Worm (Caenorhabditis elegans) whole organism, L1 larva: ENCODE measurements around the gene ric-3.

Source experiments
- F16B12.6 ChIP-seq: fragments of 150-350 bp; optimal IDR thresholded peaks from 2 replicates; lab custom pipeline; 2014; ENCODE audit warnings: missing biosample characterization, missing genetic modification characterization
- aha-1 ChIP-seq: fragments of 150-350 bp; optimal IDR thresholded peaks from 2 replicates; lab custom pipeline; 2014; ENCODE audit warnings: missing biosample characterization, missing genetic modification characterization
- aly-2 ChIP-seq: fragments of 150-350 bp; optimal IDR thresholded peaks from 2 replicates; lab custom pipeline; 2014; ENCODE audit warnings: missing biosample characterization, missing genetic modification characterization
- blmp-1 ChIP-seq: fragments of 150-350 bp; optimal IDR thresholded peaks from 2 replicates; lab custom pipeline; 2014; ENCODE audit warnings: missing biosample characterization, missing genetic modification characterization
- ceh-63 ChIP-seq: fragments of 200-800 bp; sonication (Bioruptor generic); optimal IDR thresholded peaks from 2 replicates; lab custom pipeline; 2018; ENCODE audit warnings: mild to moderate bottlenecking, missing genetic modification characterization, missing compliant biosample characterization
- ceh-82 ChIP-seq, 3 experiments: fragments of 150-350 bp in 1 of 3; sonication (generic microtip) in 2 of 3; optimal IDR thresholded peaks; 2 replicates each; lab custom pipeline; 2014 to 2017; ENCODE audit warnings: missing biosample characterization in 3 of 3, missing genetic modification characterization in 3 of 3
- ceh-88 ChIP-seq: fragments of 200-800 bp; sonication (Bioruptor generic); IDR thresholded peaks from 2 replicates; pipeline ENCODE4 v1.3.6; 2022; ENCODE audit warnings: missing genetic modification characterization, missing compliant biosample characterization
- dsc-1 ChIP-seq: sonication (generic microtip); optimal IDR thresholded peaks from 2 replicates; lab custom pipeline; 2016; ENCODE audit warnings: mild to moderate bottlenecking, missing genetic modification characterization, missing compliant biosample characterization
- efl-1 ChIP-seq, 4 experiments: fragments of 150-350 bp; optimal IDR thresholded peaks in 3 of 4; peaks in 1 of 4; 1 replicate in 1 of 4; 2 replicates in 3 of 4; lab custom pipeline; 2014; ENCODE audit warnings: missing biosample characterization in 2 of 4, missing genetic modification characterization in 2 of 4, missing genetic modification reagents in 2 of 4
- efl-3 ChIP-seq: fragments of 200-800 bp; sonication (Bioruptor generic); optimal IDR thresholded peaks from 2 replicates; lab custom pipeline; 2018; ENCODE audit warnings: mild to moderate bottlenecking, missing genetic modification characterization, missing compliant biosample characterization
- egl-27 ChIP-seq, 2 experiments: fragments of 150-350 bp in 1 of 2; sonication (generic microtip); optimal IDR thresholded peaks; 3 replicates each; lab custom pipeline; 2017 to 2018; ENCODE audit warnings: missing biosample characterization in 2 of 2, missing genetic modification characterization in 2 of 2, missing genetic modification reagents in 2 of 2
- elt-2 ChIP-seq: sonication (generic microtip); optimal IDR thresholded peaks from 2 replicates; lab custom pipeline; 2016; ENCODE audit warnings: missing genetic modification characterization, mild to moderate bottlenecking, inconsistent platforms, missing compliant biosample characterization, missing genetic modification reagents
- elt-3 ChIP-seq, 6 experiments: fragments of 150-350 bp in 1 of 6; sonication (generic microtip); optimal IDR thresholded peaks; 2 replicates each; lab custom pipeline; 2017 to 2018; ENCODE audit warnings: missing biosample characterization in 6 of 6, missing genetic modification characterization in 6 of 6, inconsistent platforms in 1 of 6
- fkh-10 ChIP-seq: sonication (generic microtip); optimal IDR thresholded peaks from 2 replicates; lab custom pipeline; 2017; ENCODE audit warnings: missing biosample characterization, missing genetic modification reagents, missing genetic modification characterization
- fkh-4 ChIP-seq: sonication (generic microtip); optimal IDR thresholded peaks from 2 replicates; lab custom pipeline; 2016; ENCODE audit warnings: missing compliant biosample characterization, missing genetic modification characterization, borderline replicate concordance
- fkh-8 ChIP-seq: sonication (generic microtip); optimal IDR thresholded peaks from 2 replicates; lab custom pipeline; 2016; ENCODE audit warnings: mild to moderate bottlenecking, missing genetic modification characterization, missing compliant biosample characterization
- fos-1 ChIP-seq: fragments of 150-350 bp; optimal IDR thresholded peaks from 2 replicates; lab custom pipeline; 2014; ENCODE audit warnings: missing biosample characterization, missing genetic modification characterization
- grh-1 ChIP-seq: fragments of 200-800 bp; sonication (Bioruptor generic); IDR thresholded peaks from 2 replicates; pipeline ENCODE4 v1.3.6; 2022; ENCODE audit warnings: missing genetic modification reagents, missing genetic modification characterization, missing compliant biosample characterization
- hlh-17 ChIP-seq: fragments of 200-800 bp; sonication (Bioruptor generic); optimal IDR thresholded peaks from 2 replicates; lab custom pipeline; 2018; ENCODE audit warnings: missing genetic modification characterization, mild to moderate bottlenecking, missing compliant biosample characterization, moderate library complexity, borderline replicate concordance
- irx-1 ChIP-seq: sonication (generic microtip); optimal IDR thresholded peaks from 2 replicates; lab custom pipeline; 2016; ENCODE audit warnings: missing genetic modification characterization, missing compliant biosample characterization
- isw-1 ChIP-seq: fragments of 200-800 bp; sonication (Bioruptor generic); IDR thresholded peaks from 2 replicates; pipeline ENCODE4 v1.3.6; 2022; ENCODE audit warnings: missing genetic modification characterization, missing compliant biosample characterization
- jun-1 ChIP-seq: fragments of 150-350 bp; optimal IDR thresholded peaks from 2 replicates; lab custom pipeline; 2014; ENCODE audit warnings: missing biosample characterization, missing genetic modification reagents, missing genetic modification characterization
- lin-15B ChIP-seq: fragments of 150-350 bp; sonication (generic microtip); optimal IDR thresholded peaks from 3 replicates; lab custom pipeline; 2014; ENCODE audit warnings: missing biosample characterization, missing genetic modification characterization
- lir-3 ChIP-seq: sonication (generic microtip); optimal IDR thresholded peaks from 2 replicates; lab custom pipeline; 2016; ENCODE audit warnings: mild to moderate bottlenecking, missing genetic modification characterization, moderate library complexity, missing compliant biosample characterization; ENCODE audit not compliant: poor library complexity
- mdl-1 ChIP-seq, 2 experiments: fragments of 150-350 bp; optimal IDR thresholded peaks; 2 replicates each; lab custom pipeline; 2014 to 2017; ENCODE audit warnings: missing biosample characterization in 2 of 2, missing genetic modification characterization in 2 of 2, inconsistent platforms in 1 of 2
- mef-2 ChIP-seq: fragments of 150-350 bp; optimal IDR thresholded peaks from 2 replicates; lab custom pipeline; 2014; ENCODE audit warnings: missing biosample characterization, missing genetic modification characterization
- mep-1 ChIP-seq: fragments of 150-350 bp; optimal IDR thresholded peaks from 2 replicates; lab custom pipeline; 2014; ENCODE audit warnings: missing biosample characterization, missing genetic modification characterization
- nhr-12 ChIP-seq: sonication (generic microtip); optimal IDR thresholded peaks from 2 replicates; lab custom pipeline; 2017; ENCODE audit warnings: missing biosample characterization, missing genetic modification characterization
- nhr-19 ChIP-seq: fragments of 200-800 bp; sonication (Bioruptor generic); conservative IDR thresholded peaks from 2 replicates; pipeline ENCODE4 v1.3.6; 2022; ENCODE audit warnings: missing genetic modification characterization, missing compliant biosample characterization
- nhr-20 ChIP-seq: sonication (generic microtip); optimal IDR thresholded peaks from 2 replicates; lab custom pipeline; 2016; ENCODE audit warnings: mild to moderate bottlenecking, missing genetic modification characterization, missing compliant biosample characterization
- nhr-237 ChIP-seq: fragments of 150-350 bp; optimal IDR thresholded peaks from 2 replicates; lab custom pipeline; 2014; ENCODE audit warnings: missing biosample characterization, missing genetic modification characterization
- nhr-28 ChIP-seq: fragments of 150-350 bp; optimal IDR thresholded peaks from 2 replicates; lab custom pipeline; 2014; ENCODE audit warnings: missing biosample characterization, missing genetic modification characterization
- nhr-47 ChIP-seq: sonication (generic microtip); optimal IDR thresholded peaks from 2 replicates; lab custom pipeline; 2016; ENCODE audit warnings: mild to moderate bottlenecking, missing genetic modification characterization, moderate library complexity, missing compliant biosample characterization
- nhr-76 ChIP-seq: sonication (generic microtip); optimal IDR thresholded peaks from 2 replicates; lab custom pipeline; 2017; ENCODE audit warnings: missing biosample characterization, missing genetic modification characterization
- nhr-84 ChIP-seq: sonication (generic microtip); optimal IDR thresholded peaks from 2 replicates; lab custom pipeline; 2017; ENCODE audit warnings: missing biosample characterization, missing genetic modification characterization
- nhr-85 ChIP-seq: sonication (generic microtip); peaks from one replicate; lab custom pipeline; 2016; ENCODE audit warnings: missing genetic modification characterization, inconsistent platforms, missing compliant biosample characterization
- pag-3 ChIP-seq: sonication (generic microtip); optimal IDR thresholded peaks from 2 replicates; lab custom pipeline; 2017; ENCODE audit warnings: missing genetic modification characterization, mild to moderate bottlenecking, missing compliant biosample characterization, antibody characterized with exemption, borderline replicate concordance; ENCODE audit not compliant: insufficient read depth
- pax-3 ChIP-seq: fragments of 200-800 bp; sonication (Bioruptor generic); optimal IDR thresholded peaks from 2 replicates; lab custom pipeline; 2018; ENCODE audit warnings: mild to moderate bottlenecking, missing genetic modification characterization, moderate library complexity, missing compliant biosample characterization
- sox-4 ChIP-seq: sonication (generic microtip); optimal IDR thresholded peaks from 2 replicates; lab custom pipeline; 2016; ENCODE audit warnings: missing genetic modification characterization, missing compliant biosample characterization
- swsn-7 ChIP-seq: sonication (generic microtip); optimal IDR thresholded peaks from 2 replicates; lab custom pipeline; 2016; ENCODE audit warnings: missing genetic modification characterization, missing compliant biosample characterization
- unc-130 ChIP-seq: fragments of 150-350 bp; optimal IDR thresholded peaks from 2 replicates; lab custom pipeline; 2017; ENCODE audit warnings: missing biosample characterization, missing genetic modification characterization, inconsistent platforms
- unc-86 ChIP-seq: sonication (generic microtip); optimal IDR thresholded peaks from 2 replicates; lab custom pipeline; 2016; ENCODE audit warnings: missing genetic modification characterization, missing compliant biosample characterization
- zip-4 ChIP-seq: fragments of 200-800 bp; sonication (Bioruptor generic); optimal IDR thresholded peaks from 2 replicates; lab custom pipeline; 2018; ENCODE audit warnings: mild to moderate bottlenecking, missing genetic modification characterization, moderate library complexity, missing compliant biosample characterization
- ztf-11 ChIP-seq, 2 experiments: sonication (generic microtip); optimal IDR thresholded peaks; 2 replicates each; lab custom pipeline; 2016 to 2017; ENCODE audit warnings: missing genetic modification characterization in 2 of 2, missing biosample characterization in 1 of 2, missing compliant biosample characterization in 1 of 2
- ztf-4 ChIP-seq: fragments of 150-350 bp; optimal IDR thresholded peaks from 2 replicates; lab custom pipeline; 2014; ENCODE audit warnings: missing biosample characterization, missing genetic modification characterization

ric-3 gene

DNA sequence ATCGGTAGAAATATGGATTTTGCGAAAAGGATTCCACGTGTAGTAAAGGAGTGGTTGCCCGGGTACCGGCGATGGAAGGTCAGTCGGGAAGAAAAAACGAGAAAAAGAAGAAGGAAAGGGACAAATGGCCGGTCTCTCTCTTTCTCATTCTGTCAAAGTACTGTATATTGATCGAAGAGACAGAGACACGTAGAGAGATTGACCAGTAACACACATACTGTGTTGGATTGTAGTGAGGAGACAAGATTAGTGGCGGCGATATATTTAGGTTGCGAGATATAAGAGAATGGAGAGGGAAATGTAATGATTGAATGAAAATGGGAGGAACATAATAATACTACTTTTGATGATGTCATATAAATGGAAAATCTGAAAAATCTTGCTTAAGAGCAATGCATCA, 18.0 kb downstream of the ric-3 start (continued):
- TF ChIP-seq hlh-17 (GFP tag; lab: Kevin White, UChicago) (no peak), lir-3 (tag; lab: Kevin White, UChicago) (no peak), nhr-20 (peak; percentile 56), F16B12.6 (tag; lab: Kevin White, UChicago) (no peak), nhr-85 (tag; lab: Kevin White, UChicago) (peak; percentile 66)

DNA sequence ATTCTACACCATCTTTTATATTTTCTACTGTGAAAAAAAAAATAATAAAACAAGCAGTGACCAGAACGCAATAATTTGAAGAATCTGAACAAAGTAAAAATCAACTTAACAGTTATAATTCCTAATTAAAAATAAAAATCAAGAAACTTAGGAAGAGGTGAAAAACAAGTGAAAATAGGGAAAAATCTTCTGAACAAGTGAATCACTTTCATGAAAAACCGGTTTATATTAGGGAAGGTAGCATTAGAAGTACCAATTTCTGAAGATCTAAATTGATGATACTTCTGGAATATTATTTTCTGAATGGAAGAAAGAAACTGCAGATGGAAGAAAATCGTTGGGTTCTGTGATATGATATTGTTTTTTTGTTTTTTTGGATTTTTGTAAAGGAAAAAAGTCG, 18.4 kb downstream of the ric-3 start:
- TF ChIP-seq ztf-4 (no peak), mdl-1 (tag; optimal IDR thresholded peaks at IDR 0.05; lab: Kevin White, UChicago) (no peak), fkh-4 (tag; lab: Kevin White, UChicago) (no peak), grh-1 (GFP tag; lab: Robert Waterston, UW) (peak; percentile 51; the same call in 1 of the 2 replicates), nhr-76 (tag; lab: Kevin White, UChicago) (no peak), isw-1 (no peak), pax-3 (tag; lab: Kevin White, UChicago) (no peak), blmp-1 (peak; percentile 79), fkh-10 (GFP tag; lab: Kevin White, UChicago) (no peak), fos-1 (tag; lab: Kevin White, UChicago) (no peak), nhr-237 (no peak), mep-1 (tag; lab: Kevin White, UChicago) (no peak), dsc-1 (no peak), efl-1 (optimal IDR thresholded peaks at IDR 0.05; lab: Kevin White, UChicago) (no peak), efl-1 (GFP tag; optimal IDR thresholded peaks at IDR 0.05 in 1 of 2; lab: Kevin White, UChicago) (peak in 1 of 2 experiments; percentile 51), unc-130 (tag; lab: Kevin White, UChicago) (no peak), nhr-12 (tag; lab: Kevin White, UChicago) (no peak)

DNA sequence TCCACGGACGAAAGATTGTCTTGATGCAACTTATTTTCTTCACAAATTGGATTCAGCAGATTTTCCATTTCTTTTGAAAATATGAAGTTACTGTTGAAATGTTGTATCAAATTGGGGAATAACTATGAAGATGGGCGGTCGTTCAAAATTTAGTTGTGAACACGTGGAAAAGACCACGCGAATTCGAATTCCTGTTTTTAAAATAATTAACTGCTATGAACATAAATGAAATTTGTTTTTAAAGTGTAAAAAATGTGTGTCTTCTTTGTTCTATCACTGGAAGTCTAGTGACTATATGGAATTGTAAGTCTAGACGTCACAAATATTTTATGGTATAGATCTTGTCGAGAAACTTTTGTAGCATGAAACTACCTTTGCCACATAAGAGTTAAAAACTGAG, 20.4 kb downstream of the ric-3 start, which contains the start of gene C06A6.7:
Gene C06A6.7, minus strand, starts transcription at position 101 of the 400 bp plus-strand sequence.
- TF ChIP-seq lin-15B (tag; lab: Kevin White, UChicago) (no peak), blmp-1 (no peak), irx-1 (tag; lab: Kevin White, UChicago) (no peak), aly-2 (tag; lab: Kevin White, UChicago) (no peak)

DNA sequence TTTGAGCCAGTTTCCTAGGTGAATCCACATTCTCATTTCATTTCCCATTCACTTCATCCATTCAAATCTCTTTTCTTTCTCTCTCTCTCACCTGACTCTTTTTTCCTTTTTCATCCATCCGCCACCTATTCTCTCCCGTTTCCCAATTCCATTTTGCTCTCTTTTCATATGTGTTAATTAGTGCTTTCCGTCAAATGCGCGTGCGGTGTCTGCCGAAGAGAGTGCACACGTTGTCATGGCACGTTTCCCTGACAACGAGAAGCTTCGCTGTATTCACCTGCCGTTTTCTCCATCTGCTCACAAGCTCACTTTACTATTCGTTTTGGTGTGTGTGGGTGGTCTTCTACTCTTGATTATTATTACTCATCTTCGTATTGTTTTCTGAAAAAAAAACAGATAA, 21.9 kb downstream of the ric-3 start:
- TF ChIP-seq pag-3 (tag; lab: Kevin White, UChicago) (no peak), aha-1 (tag; lab: Kevin White, UChicago) (no peak), unc-130 (tag; lab: Kevin White, UChicago) (no peak), swsn-7 (tag; lab: Kevin White, UChicago) (peak; percentile 6), nhr-47 (tag; lab: Kevin White, UChicago) (peak; percentile 45), ztf-4 (no peak), elt-2 (tag; lab: Kevin White, UChicago) (no peak), pax-3 (tag; lab: Kevin White, UChicago) (no peak), ceh-82 (tag; optimal IDR thresholded peaks at IDR 0.05; lab: Kevin White, UChicago) (no peak), zip-4 (GFP tag; lab: Kevin White, UChicago) (no peak), nhr-85 (tag; lab: Kevin White, UChicago) (no peak), nhr-84 (tag; lab: Kevin White, UChicago) (no peak), ztf-11 (tag; optimal IDR thresholded peaks at IDR 0.05; lab: Kevin White, UChicago) (no peak), mdl-1 (tag; optimal IDR thresholded peaks at IDR 0.05; lab: Kevin White, UChicago) (no peak), efl-3 (GFP tag; lab: Kevin White, UChicago) (no peak), nhr-28 (tag; lab: Kevin White, UChicago) (no peak), fkh-8 (tag; lab: Kevin White, UChicago) (peak; percentile 92), unc-86 (tag; lab: Kevin White, UChicago) (peak; percentile 19), grh-1 (GFP tag; lab: Robert Waterston, UW) (no peak), sox-4 (tag; lab: Kevin White, UChicago) (no peak), nhr-19 (GFP tag; lab: Robert Waterston, UW) (no peak), dsc-1 (peak; percentile 73), efl-1 (optimal IDR thresholded peaks at IDR 0.05; lab: Kevin White, UChicago) (no peak), efl-1 (GFP tag; optimal IDR thresholded peaks at IDR 0.05 in 1 of 2; lab: Kevin White, UChicago) (peak in 1 of 2 experiments; percentile 82), egl-27 (tag; optimal IDR thresholded peaks at IDR 0.05; lab: Kevin White, UChicago) (no peak), mef-2 (tag; lab: Kevin White, UChicago) (no peak), fos-1 (tag; lab: Kevin White, UChicago) (no peak), jun-1 (no peak), isw-1 (no peak), ceh-88 (no peak), elt-3 (tag; optimal IDR thresholded peaks at IDR 0.05; lab: Kevin White, UChicago) (no peak), ceh-63 (no peak)
